Fruit fly (Drosophila melanogaster) whole organism, embryonic: ENCODE data around the gene CG42449.

Source experiments
- Asciz ChIP-seq: fragments of 200-800 bp; sonication (Bioruptor generic); optimal IDR thresholded peaks from 2 replicates; lab custom pipeline; 2017; ENCODE audit warnings: missing biosample characterization, mild to moderate bottlenecking, missing genetic modification characterization, missing genetic modification reagents
- Atf-2 ChIP-seq: fragments of 200-800 bp; sonication (Bioruptor generic); optimal IDR thresholded peaks from 2 replicates; lab custom pipeline; 2016; ENCODE audit warnings: missing biosample characterization, missing genetic modification characterization
- CG10274 ChIP-seq: fragments of 200-800 bp; sonication (Bioruptor generic); optimal IDR thresholded peaks from 3 replicates; lab custom pipeline; 2017; ENCODE audit warnings: missing biosample characterization, mild to moderate bottlenecking, missing genetic modification characterization
- CG10366 ChIP-seq: fragments of 200-800 bp; sonication (Bioruptor generic); IDR thresholded peaks from 2 replicates; pipeline ENCODE4 v1.3.6; 2022; ENCODE audit warnings: missing biosample characterization, missing genetic modification characterization
- CG10431 ChIP-seq: fragments of 200-800 bp; sonication (Bioruptor generic); optimal IDR thresholded peaks from 3 replicates; lab custom pipeline; 2018; ENCODE audit warnings: missing biosample characterization, mild to moderate bottlenecking, missing genetic modification characterization
- CG10543 ChIP-seq: fragments of 200-800 bp; sonication (Bioruptor generic); optimal IDR thresholded peaks from 3 replicates; lab custom pipeline; 2017; ENCODE audit warnings: missing biosample characterization, mild to moderate bottlenecking, missing genetic modification characterization, moderate library complexity
- CG10654 ChIP-seq: fragments of 200-800 bp; sonication (Bioruptor generic); optimal IDR thresholded peaks from 2 replicates; lab custom pipeline; 2016; ENCODE audit warnings: missing biosample characterization, missing genetic modification characterization
- CG11398 ChIP-seq: fragments of 200-800 bp; sonication (Bioruptor generic); optimal IDR thresholded peaks from 2 replicates; lab custom pipeline; 2016; ENCODE audit warnings: missing biosample characterization, missing genetic modification characterization
- CG13424 ChIP-seq: fragments of 200-800 bp; sonication (Bioruptor generic); optimal IDR thresholded peaks from 2 replicates; lab custom pipeline; 2019; ENCODE audit warnings: missing biosample characterization, mild to moderate bottlenecking, missing genetic modification characterization, moderate library complexity
- CG15011 ChIP-seq: fragments of 200-800 bp; sonication (Bioruptor generic); optimal IDR thresholded peaks from 3 replicates; lab custom pipeline; 2018; ENCODE audit warnings: missing biosample characterization, mild to moderate bottlenecking, missing genetic modification characterization
- CG15696 ChIP-seq: fragments of 200-800 bp; sonication (Bioruptor generic); optimal IDR thresholded peaks from 2 replicates; lab custom pipeline; 2019; ENCODE audit warnings: missing biosample characterization, mild to moderate bottlenecking, missing genetic modification characterization, moderate library complexity
- CG16815 ChIP-seq: fragments of 200-800 bp; sonication (Bioruptor generic); optimal IDR thresholded peaks from 3 replicates; lab custom pipeline; 2017; ENCODE audit warnings: missing biosample characterization, mild to moderate bottlenecking, missing genetic modification characterization
- CG17568 ChIP-seq: fragments of 200-800 bp; sonication (Bioruptor generic); optimal IDR thresholded peaks from 2 replicates; lab custom pipeline; 2018; ENCODE audit warnings: missing biosample characterization, mild to moderate bottlenecking, missing genetic modification characterization, moderate library complexity
- CG17802 ChIP-seq: fragments of 200-800 bp; sonication (Bioruptor generic); optimal IDR thresholded peaks from 2 replicates; lab custom pipeline; 2018; ENCODE audit warnings: missing biosample characterization, mild to moderate bottlenecking, missing genetic modification characterization, moderate library complexity
- CG2678 ChIP-seq: fragments of 200-800 bp; sonication (Bioruptor generic); optimal IDR thresholded peaks from 3 replicates; lab custom pipeline; 2019; ENCODE audit warnings: missing biosample characterization, mild to moderate bottlenecking, missing genetic modification characterization, moderate library complexity
- CG32767 ChIP-seq: fragments of 200-800 bp; sonication (Bioruptor generic); IDR thresholded peaks from 2 replicates; pipeline ENCODE4 v1.3.6; 2022; ENCODE audit warnings: missing biosample characterization, missing genetic modification characterization
- CG34422 ChIP-seq: fragments of 200-800 bp; sonication (Bioruptor generic); IDR thresholded peaks from 3 replicates; pipeline ENCODE4 v1.3.6; 2022; ENCODE audit warnings: missing biosample characterization, missing genetic modification characterization
- CG6254 ChIP-seq: fragments of 200-800 bp; sonication (Bioruptor generic); optimal IDR thresholded peaks from 3 replicates; lab custom pipeline; 2017; ENCODE audit warnings: mild to moderate bottlenecking, missing biosample characterization, missing genetic modification reagents, missing genetic modification characterization
- CG7357 ChIP-seq: fragments of 200-800 bp; sonication (Bioruptor generic); IDR thresholded peaks from 3 replicates; pipeline ENCODE4 v1.3.6; 2022; ENCODE audit warnings: missing biosample characterization, missing genetic modification characterization
- CG7839 ChIP-seq: fragments of 200-800 bp; sonication (Bioruptor generic); optimal IDR thresholded peaks from 3 replicates; lab custom pipeline; 2018; ENCODE audit warnings: missing biosample characterization, mild to moderate bottlenecking, missing genetic modification characterization, moderate library complexity
- CG8944 ChIP-seq: fragments of 200-800 bp; sonication (Bioruptor generic); optimal IDR thresholded peaks from 3 replicates; lab custom pipeline; 2016; ENCODE audit warnings: missing biosample characterization, missing genetic modification characterization
- CG9727 ChIP-seq: fragments of 200-800 bp; sonication (Bioruptor generic); optimal IDR thresholded peaks from 3 replicates; lab custom pipeline; 2017; ENCODE audit warnings: missing biosample characterization, mild to moderate bottlenecking, missing genetic modification characterization
- CrebB ChIP-seq: fragments of 200-800 bp; sonication (Bioruptor generic); optimal IDR thresholded peaks from 3 replicates; lab custom pipeline; 2018; ENCODE audit warnings: missing biosample characterization, mild to moderate bottlenecking, missing genetic modification characterization
- Dip3 ChIP-seq: fragments of 200-800 bp; sonication (Bioruptor generic); optimal IDR thresholded peaks from 3 replicates; lab custom pipeline; 2016; ENCODE audit warnings: missing biosample characterization, missing genetic modification characterization
- Fer1 ChIP-seq: fragments of 200-800 bp; sonication (Bioruptor generic); optimal IDR thresholded peaks from 2 replicates; lab custom pipeline; 2017; ENCODE audit warnings: missing biosample characterization, mild to moderate bottlenecking, missing genetic modification characterization
- HLH54F ChIP-seq: fragments of 200-800 bp; sonication (Bioruptor generic); optimal IDR thresholded peaks from 3 replicates; lab custom pipeline; 2016; ENCODE audit warnings: missing biosample characterization, missing genetic modification characterization
- Med ChIP-seq: fragments of 200-800 bp; sonication (Bioruptor generic); peaks from one replicate; lab custom pipeline; 2016; ENCODE audit warnings: missing biosample characterization, missing genetic modification characterization, mild to moderate bottlenecking, inconsistent platforms, moderate library complexity
- NK7.1 ChIP-seq: fragments of 200-800 bp; sonication (Bioruptor generic); optimal IDR thresholded peaks from 3 replicates; lab custom pipeline; 2016; ENCODE audit warnings: missing biosample characterization, missing genetic modification characterization
- ato ChIP-seq: fragments of 200-800 bp; sonication (Bioruptor generic); IDR thresholded peaks from 2 replicates; pipeline ENCODE4 v1.3.6; 2022; ENCODE audit warnings: missing biosample characterization, missing genetic modification characterization; ENCODE audit not compliant: partially characterized antibody
- btn ChIP-seq: fragments of 200-800 bp; sonication (Bioruptor generic); optimal IDR thresholded peaks from 2 replicates; lab custom pipeline; 2016; ENCODE audit warnings: missing biosample characterization, missing genetic modification characterization
- croc ChIP-seq: fragments of 200-800 bp; sonication (Bioruptor generic); conservative IDR thresholded peaks from 3 replicates; pipeline ENCODE4 v1.3.6; 2022; ENCODE audit warnings: missing biosample characterization, missing genetic modification characterization
- dmrt11E ChIP-seq: fragments of 200-800 bp; sonication (Bioruptor generic); optimal IDR thresholded peaks from 3 replicates; lab custom pipeline; 2018; ENCODE audit warnings: missing biosample characterization, mild to moderate bottlenecking, missing genetic modification characterization, moderate library complexity
- ems ChIP-seq: fragments of 200-800 bp; sonication (Bioruptor generic); optimal IDR thresholded peaks from 3 replicates; lab custom pipeline; 2016; ENCODE audit warnings: missing biosample characterization, missing genetic modification characterization
- esg ChIP-seq: fragments of 200-800 bp; sonication (Bioruptor generic); conservative IDR thresholded peaks from 2 replicates; pipeline ENCODE4 v1.3.6; 2022; ENCODE audit warnings: missing biosample characterization, missing genetic modification characterization
- fd96Cb ChIP-seq: fragments of 200-800 bp; sonication (Bioruptor generic); optimal IDR thresholded peaks from 2 replicates; lab custom pipeline; 2018; ENCODE audit warnings: missing biosample characterization, mild to moderate bottlenecking, missing genetic modification characterization, moderate library complexity
- gcm ChIP-seq: fragments of 200-800 bp; sonication (Bioruptor generic); optimal IDR thresholded peaks from 2 replicates; lab custom pipeline; 2019; ENCODE audit warnings: missing biosample characterization, mild to moderate bottlenecking, missing genetic modification characterization, moderate library complexity
- grau ChIP-seq: fragments of 200-800 bp; optimal IDR thresholded peaks from 3 replicates; lab custom pipeline; 2019; ENCODE audit warnings: missing biosample characterization, mild to moderate bottlenecking, missing genetic modification characterization, moderate library complexity
- gro ChIP-seq: fragments of 200-800 bp; sonication (Bioruptor generic); optimal IDR thresholded peaks from 2 replicates; lab custom pipeline; 2016; ENCODE audit warnings: missing biosample characterization, missing genetic modification characterization
- inv ChIP-seq: fragments of 200-800 bp; sonication (Bioruptor generic); IDR thresholded peaks from 2 replicates; pipeline ENCODE4 v1.3.6; 2022; ENCODE audit warnings: missing biosample characterization, missing genetic modification characterization; ENCODE audit not compliant: partially characterized antibody
- ken ChIP-seq: fragments of 200-800 bp; sonication (Bioruptor generic); IDR thresholded peaks from 3 replicates; pipeline ENCODE4 v1.3.6; 2022; ENCODE audit warnings: missing biosample characterization, missing genetic modification characterization
- mam ChIP-seq: fragments of 200-800 bp; sonication (Bioruptor generic); optimal IDR thresholded peaks from 3 replicates; lab custom pipeline; 2016; ENCODE audit warnings: missing biosample characterization, missing genetic modification characterization
- org-1 ChIP-seq: fragments of 200-800 bp; sonication (Bioruptor generic); optimal IDR thresholded peaks from 2 replicates; lab custom pipeline; 2017; ENCODE audit warnings: missing biosample characterization, missing genetic modification characterization
- otp ChIP-seq: fragments of 200-800 bp; sonication (Bioruptor generic); IDR thresholded peaks from 3 replicates; pipeline ENCODE4, ENCODE4 v1.3.6; 2022; ENCODE audit warnings: missing biosample characterization, missing genetic modification characterization
- peb ChIP-seq: fragments of 200-800 bp; sonication (Bioruptor generic); IDR thresholded peaks from 2 replicates; pipeline ENCODE4 v1.3.6; 2022; ENCODE audit warnings: missing biosample characterization, missing genetic modification characterization
- so ChIP-seq: fragments of 200-800 bp; sonication (Bioruptor generic); IDR thresholded peaks from 3 replicates; pipeline ENCODE4 v1.3.6; 2022; ENCODE audit warnings: missing biosample characterization, missing genetic modification characterization
- sr ChIP-seq: fragments of 200-800 bp; sonication (Bioruptor generic); IDR thresholded peaks from 3 replicates; pipeline ENCODE4 v1.3.6; 2022; ENCODE audit warnings: missing biosample characterization, missing genetic modification characterization
- tin ChIP-seq: fragments of 200-800 bp; sonication (Bioruptor generic); optimal IDR thresholded peaks from 3 replicates; lab custom pipeline; 2016; ENCODE audit warnings: missing biosample characterization, missing genetic modification characterization
- trh ChIP-seq: fragments of 200-800 bp; sonication (Bioruptor generic); optimal IDR thresholded peaks from 2 replicates; lab custom pipeline; 2016; ENCODE audit warnings: missing biosample characterization, missing genetic modification characterization
- vvl ChIP-seq: fragments of 200-800 bp; sonication (Bioruptor generic); IDR thresholded peaks from 2 replicates; pipeline ENCODE4 v1.3.6; 2022; ENCODE audit warnings: missing biosample characterization, missing genetic modification characterization
- wdn ChIP-seq: fragments of 200-800 bp; sonication (Bioruptor generic); IDR thresholded peaks from 2 replicates; pipeline ENCODE4 v1.3.6; 2022; ENCODE audit warnings: missing biosample characterization, missing genetic modification characterization
- zf30C ChIP-seq: fragments of 200-800 bp; sonication (Bioruptor generic); optimal IDR thresholded peaks from 3 replicates; lab custom pipeline; 2018; ENCODE audit warnings: missing biosample characterization, mild to moderate bottlenecking, missing genetic modification characterization

CG42449 gene

DNA sequence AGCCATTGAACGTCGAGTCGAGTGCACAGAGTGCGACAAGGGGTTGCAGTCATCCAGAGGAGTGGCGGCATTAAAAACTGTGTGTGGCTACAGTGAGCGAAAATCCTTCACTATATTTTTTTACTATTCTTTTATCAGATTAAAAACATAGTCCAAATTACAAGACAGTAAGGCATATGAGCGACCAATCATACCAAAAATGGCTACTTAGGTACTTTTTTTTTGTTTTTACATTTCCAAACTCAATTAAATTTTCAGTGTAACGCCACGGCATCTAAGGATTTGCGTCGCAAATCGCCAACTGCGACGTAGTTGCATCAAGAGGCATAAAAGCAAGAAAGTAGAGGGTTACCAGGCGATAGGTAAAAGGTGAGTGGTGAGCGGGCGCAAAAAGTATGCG lies 44.0 kb upstream of the CG42449 start (continued):
- TF ChIP-seq so (GFP tag; lab: Robert Waterston, UW) = 0 out of 3 replicates have a peak, but pooled peaks have one; percentile 19
- TF ChIP-seq zf30C (GFP tag; lab: Kevin White, UChicago) = peak; percentile 76
- TF ChIP-seq esg (GFP tag; lab: Robert Waterston, UW) = peak; percentile 19; the same call in 1 of the 2 replicates
- peak; percentile 59 for TF ChIP-seq fd96Cb (tag; lab: Kevin White, UChicago)
- peak; percentile 16 for TF ChIP-seq ems (GFP tag; lab: Kevin White, UChicago)
- peak; percentile 40 for TF ChIP-seq grau
- TF ChIP-seq HLH54F = no peak
- peak; percentile 45; the same call in 2 of the 3 replicates for TF ChIP-seq croc
- TF ChIP-seq CG16815 (GFP tag; lab: Kevin White, UChicago) = peak; percentile 15
- TF ChIP-seq CG10366 = peak; percentile 52
- peak; percentile 60; the same call in 2 of the 3 replicates for TF ChIP-seq otp (GFP tag; lab: Robert Waterston, UW)
- TF ChIP-seq sr = no peak
- peak; percentile 20 for TF ChIP-seq CG15696 (tag; lab: Kevin White, UChicago)
- 0 out of 3 replicates have a peak, but pooled peaks have one; percentile 27 for TF ChIP-seq CG34422 (GFP tag; lab: Robert Waterston, UW)
- peak; percentile 60; the same call in 2 of the 3 replicates for TF ChIP-seq ken (GFP tag; lab: Robert Waterston, UW)
- no peak for TF ChIP-seq gro
- no peak for TF ChIP-seq peb (GFP tag; lab: Robert Waterston, UW)
- peak; percentile 43 for TF ChIP-seq vvl (GFP tag; lab: Robert Waterston, UW)
- TF ChIP-seq CG7839 = peak; percentile 55
- no peak for TF ChIP-seq CG15011 (GFP tag; lab: Kevin White, UChicago)
- TF ChIP-seq CG13424 (tag; lab: Kevin White, UChicago) = peak; percentile 52
- TF ChIP-seq CG9727 (GFP tag; lab: Kevin White, UChicago) = peak; percentile 29
- TF ChIP-seq gcm = peak; percentile 37
- TF ChIP-seq btn (GFP tag; lab: Kevin White, UChicago) = peak; percentile 8
- peak; percentile 62 for TF ChIP-seq CG32767 (GFP tag; lab: Robert Waterston, UW)
- TF ChIP-seq tin (GFP tag; lab: Kevin White, UChicago) = peak; percentile 50
- TF ChIP-seq CG11398 = peak; percentile 12
- peak; percentile 13 for TF ChIP-seq CG17802 (tag; lab: Kevin White, UChicago)
- no peak for TF ChIP-seq trh (GFP tag; lab: Kevin White, UChicago)
- no peak for TF ChIP-seq CrebB (tag; lab: Kevin White, UChicago)
- TF ChIP-seq Dip3 (GFP tag; lab: Kevin White, UChicago) = no peak
- peak; percentile 10 for TF ChIP-seq CG17568 (GFP tag; lab: Kevin White, UChicago)
- TF ChIP-seq dmrt11E (tag; lab: Kevin White, UChicago) = peak; percentile 77
- TF ChIP-seq Med (GFP tag; lab: Kevin White, UChicago) = peak; percentile 82
- TF ChIP-seq CG6254 = no peak
- TF ChIP-seq CG10654 (GFP tag; lab: Kevin White, UChicago) = peak; percentile 27
- TF ChIP-seq ato (GFP tag; lab: Robert Waterston, UW) = no peak
- no peak for TF ChIP-seq inv (GFP tag; lab: Robert Waterston, UW)
- TF ChIP-seq wdn = no peak
- no peak for TF ChIP-seq mam (GFP tag; lab: Kevin White, UChicago)
- peak; percentile 2 for TF ChIP-seq CG10431 (GFP tag; lab: Kevin White, UChicago)
- TF ChIP-seq CG8944 (GFP tag; lab: Kevin White, UChicago) = peak; percentile 26
- peak; percentile 53 for TF ChIP-seq CG2678
- no peak for TF ChIP-seq NK7.1 (GFP tag; lab: Kevin White, UChicago)
- no peak for TF ChIP-seq Atf-2 (GFP tag; lab: Kevin White, UChicago)
- no peak for TF ChIP-seq org-1 (GFP tag; lab: Kevin White, UChicago)
- peak; percentile 13 for TF ChIP-seq Asciz (GFP tag; lab: Kevin White, UChicago)
- no peak for TF ChIP-seq CG10274 (GFP tag; lab: Kevin White, UChicago)
- peak; percentile 24 for TF ChIP-seq Fer1 (GFP tag; lab: Kevin White, UChicago)
- TF ChIP-seq CG10543 (GFP tag; lab: Kevin White, UChicago) = no peak
- TF ChIP-seq CG7357 = 0 out of 3 replicates have a peak, but pooled peaks have one; percentile 42
